Worm (Caenorhabditis elegans): ENCODE results near the gene tbb-2.

DNA sequence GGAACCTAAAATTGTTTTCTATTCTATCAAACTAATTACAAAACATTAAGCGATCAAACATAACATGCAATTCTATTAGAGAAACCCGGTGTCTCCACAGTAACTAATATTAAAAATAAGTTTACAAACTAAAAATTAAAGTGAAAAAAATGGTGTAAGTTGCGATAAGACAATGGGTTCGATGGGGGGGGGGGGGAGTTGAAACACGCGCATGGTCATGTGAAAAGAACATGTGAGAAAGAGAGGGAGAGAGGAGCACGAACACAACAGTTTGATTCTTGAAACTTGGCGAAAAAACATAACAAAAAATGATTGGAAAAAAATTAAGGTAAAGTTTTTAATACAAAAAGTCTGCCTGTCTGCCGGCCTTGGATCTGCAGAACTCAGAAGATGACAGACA is 40.4 kb downstream of the tbb-2 start:
- TF ChIP-seq cog-1 (tag; optimal IDR thresholded peaks at IDR 0.05), result no peak
- TF ChIP-seq ztf-29 (GFP tag; IDR thresholded peaks at IDR 0.05), result no peak
- TF ChIP-seq flt-1 (GFP tag; IDR thresholded peaks at IDR 0.05), result no peak

All from whole organism, midembryonic.